Worm (Caenorhabditis elegans): ENCODE data around the gene rnp-4.
A peak's percentile ranks its signal among the peaks of the same experiment; 100 is the strongest.
"Not testable (repeated sequence)": the region's sequence is repeated elsewhere in the genome, so short reads cannot be mapped to it uniquely, and the experiment has no call there.

ce11 chrIII:4378600-4379293 is 27.3 kb upstream of the rnp-4 start:
- not testable (repeated sequence) for TF ChIP-seq nhr-237, zip-8, nhr-12, ztf-11, nhr-28 (tag; optimal IDR thresholded peaks at IDR 0.05)
- TF ChIP-seq mep-1 (tag; optimal IDR thresholded peaks at IDR 0.05) = peak; percentile 33
- TF ChIP-seq pha-4 (tag; optimal IDR thresholded peaks at IDR 0.05) = peak; percentile 13

Measured in whole organism, mixed stage, embryonic.